Worm (Caenorhabditis elegans) whole organism, L1 larva: Measurements from ENCODE around the gene K09G1.2.

Source experiments
- C04F5.9 ChIP-seq: sonication (generic microtip); optimal IDR thresholded peaks from 2 replicates; lab custom pipeline; 2016; ENCODE audit warnings: missing genetic modification characterization, missing compliant biosample characterization
- C34B4.2 ChIP-seq: sonication (generic microtip); optimal IDR thresholded peaks from 2 replicates; lab custom pipeline; 2017; ENCODE audit warnings: mild to moderate bottlenecking, missing genetic modification characterization, missing compliant biosample characterization
- F16B12.6 ChIP-seq: fragments of 150-350 bp; optimal IDR thresholded peaks from 2 replicates; lab custom pipeline; 2014; ENCODE audit warnings: missing biosample characterization, missing genetic modification characterization
- Y116A8C.19 ChIP-seq: sonication (generic microtip); optimal IDR thresholded peaks from 2 replicates; lab custom pipeline; 2016; ENCODE audit warnings: missing compliant biosample characterization, missing genetic modification characterization, borderline replicate concordance
- alr-1 ChIP-seq: fragments of 200-800 bp; sonication (Bioruptor generic); optimal IDR thresholded peaks from 2 replicates; lab custom pipeline; 2018; ENCODE audit warnings: borderline replicate concordance, mild to moderate bottlenecking, missing genetic modification characterization, missing compliant biosample characterization
- ceh-8 ChIP-seq: fragments of 200-800 bp; sonication (Bioruptor generic); optimal IDR thresholded peaks from 2 replicates; lab custom pipeline; 2018; ENCODE audit warnings: mild to moderate bottlenecking, missing genetic modification characterization, moderate library complexity, missing compliant biosample characterization
- ceh-90 ChIP-seq: sonication (generic microtip); optimal IDR thresholded peaks from 2 replicates; lab custom pipeline; 2016; ENCODE audit warnings: missing genetic modification characterization, missing compliant biosample characterization
- ces-1 ChIP-seq: fragments of 150-350 bp; optimal IDR thresholded peaks from 2 replicates; lab custom pipeline; 2014; ENCODE audit warnings: missing biosample characterization, missing genetic modification reagents, missing genetic modification characterization
- dpl-1 ChIP-seq, 3 experiments: fragments of 150-350 bp in 2 of 3; sonication (generic microtip) in 1 of 3; optimal IDR thresholded peaks; 2 replicates each; lab custom pipeline; 2014 to 2017; ENCODE audit warnings: missing biosample characterization in 3 of 3, missing genetic modification characterization in 3 of 3, missing genetic modification reagents in 3 of 3
- dsc-1 ChIP-seq: sonication (generic microtip); optimal IDR thresholded peaks from 2 replicates; lab custom pipeline; 2016; ENCODE audit warnings: mild to moderate bottlenecking, missing genetic modification characterization, missing compliant biosample characterization
- efl-1 ChIP-seq, 4 experiments: fragments of 150-350 bp; optimal IDR thresholded peaks in 3 of 4; peaks in 1 of 4; 1 replicate in 1 of 4; 2 replicates in 3 of 4; lab custom pipeline; 2014; ENCODE audit warnings: missing biosample characterization in 2 of 4, missing genetic modification characterization in 2 of 4, missing genetic modification reagents in 2 of 4
- efl-3 ChIP-seq: fragments of 200-800 bp; sonication (Bioruptor generic); optimal IDR thresholded peaks from 2 replicates; lab custom pipeline; 2018; ENCODE audit warnings: mild to moderate bottlenecking, missing genetic modification characterization, missing compliant biosample characterization
- egl-27 ChIP-seq, 2 experiments: fragments of 150-350 bp in 1 of 2; sonication (generic microtip); optimal IDR thresholded peaks; 3 replicates each; lab custom pipeline; 2017 to 2018; ENCODE audit warnings: missing biosample characterization in 2 of 2, missing genetic modification characterization in 2 of 2, missing genetic modification reagents in 2 of 2
- elt-2 ChIP-seq: sonication (generic microtip); optimal IDR thresholded peaks from 2 replicates; lab custom pipeline; 2016; ENCODE audit warnings: missing genetic modification characterization, mild to moderate bottlenecking, inconsistent platforms, missing compliant biosample characterization, missing genetic modification reagents
- elt-3 ChIP-seq, 6 experiments: fragments of 150-350 bp in 1 of 6; sonication (generic microtip); optimal IDR thresholded peaks; 2 replicates each; lab custom pipeline; 2017 to 2018; ENCODE audit warnings: missing biosample characterization in 6 of 6, missing genetic modification characterization in 6 of 6, inconsistent platforms in 1 of 6
- ets-5 ChIP-seq: fragments of 200-800 bp; sonication (Bioruptor generic); IDR thresholded peaks from 2 replicates; pipeline ENCODE4 v1.3.6; 2022; ENCODE audit warnings: missing genetic modification characterization, missing compliant biosample characterization
- fkh-8 ChIP-seq: sonication (generic microtip); optimal IDR thresholded peaks from 2 replicates; lab custom pipeline; 2016; ENCODE audit warnings: mild to moderate bottlenecking, missing genetic modification characterization, missing compliant biosample characterization
- irx-1 ChIP-seq: sonication (generic microtip); optimal IDR thresholded peaks from 2 replicates; lab custom pipeline; 2016; ENCODE audit warnings: missing genetic modification characterization, missing compliant biosample characterization
- isw-1 ChIP-seq: fragments of 200-800 bp; sonication (Bioruptor generic); IDR thresholded peaks from 2 replicates; pipeline ENCODE4 v1.3.6; 2022; ENCODE audit warnings: missing genetic modification characterization, missing compliant biosample characterization
- jun-1 ChIP-seq: fragments of 150-350 bp; optimal IDR thresholded peaks from 2 replicates; lab custom pipeline; 2014; ENCODE audit warnings: missing biosample characterization, missing genetic modification reagents, missing genetic modification characterization
- lin-35 ChIP-seq, 2 experiments: fragments of 150-350 bp; optimal IDR thresholded peaks; 2 replicates each; lab custom pipeline; 2014; ENCODE audit warnings: missing biosample characterization in 2 of 2, missing genetic modification characterization in 2 of 2, missing genetic modification reagents in 2 of 2
- lin-39 ChIP-seq: fragments of 150-350 bp; optimal IDR thresholded peaks from 2 replicates; lab custom pipeline; 2014; ENCODE audit warnings: missing biosample characterization, missing genetic modification reagents, missing genetic modification characterization
- lir-3 ChIP-seq: sonication (generic microtip); optimal IDR thresholded peaks from 2 replicates; lab custom pipeline; 2016; ENCODE audit warnings: mild to moderate bottlenecking, missing genetic modification characterization, moderate library complexity, missing compliant biosample characterization; ENCODE audit not compliant: poor library complexity
- mab-9 ChIP-seq: fragments of 200-800 bp; sonication (Bioruptor generic); IDR thresholded peaks from 2 replicates; pipeline ENCODE4 v1.3.6; 2022; ENCODE audit warnings: missing genetic modification reagents, missing genetic modification characterization, missing compliant biosample characterization
- mdl-1 ChIP-seq, 2 experiments: fragments of 150-350 bp; optimal IDR thresholded peaks; 2 replicates each; lab custom pipeline; 2014 to 2017; ENCODE audit warnings: missing biosample characterization in 2 of 2, missing genetic modification characterization in 2 of 2, inconsistent platforms in 1 of 2
- nhr-20 ChIP-seq: sonication (generic microtip); optimal IDR thresholded peaks from 2 replicates; lab custom pipeline; 2016; ENCODE audit warnings: mild to moderate bottlenecking, missing genetic modification characterization, missing compliant biosample characterization
- nhr-237 ChIP-seq: fragments of 150-350 bp; optimal IDR thresholded peaks from 2 replicates; lab custom pipeline; 2014; ENCODE audit warnings: missing biosample characterization, missing genetic modification characterization
- nhr-28 ChIP-seq: fragments of 150-350 bp; optimal IDR thresholded peaks from 2 replicates; lab custom pipeline; 2014; ENCODE audit warnings: missing biosample characterization, missing genetic modification characterization
- nhr-47 ChIP-seq: sonication (generic microtip); optimal IDR thresholded peaks from 2 replicates; lab custom pipeline; 2016; ENCODE audit warnings: mild to moderate bottlenecking, missing genetic modification characterization, moderate library complexity, missing compliant biosample characterization
- nhr-77 ChIP-seq: fragments of 150-350 bp; optimal IDR thresholded peaks from 2 replicates; lab custom pipeline; 2014; ENCODE audit warnings: missing biosample characterization, missing genetic modification characterization
- nhr-85 ChIP-seq: sonication (generic microtip); peaks from one replicate; lab custom pipeline; 2016; ENCODE audit warnings: missing genetic modification characterization, inconsistent platforms, missing compliant biosample characterization
- rnt-1 ChIP-seq: sonication (generic microtip); optimal IDR thresholded peaks from 2 replicates; lab custom pipeline; 2016; ENCODE audit warnings: mild to moderate bottlenecking, missing genetic modification characterization, moderate library complexity, missing compliant biosample characterization
- sox-4 ChIP-seq: sonication (generic microtip); optimal IDR thresholded peaks from 2 replicates; lab custom pipeline; 2016; ENCODE audit warnings: missing genetic modification characterization, missing compliant biosample characterization
- swsn-7 ChIP-seq: sonication (generic microtip); optimal IDR thresholded peaks from 2 replicates; lab custom pipeline; 2016; ENCODE audit warnings: missing genetic modification characterization, missing compliant biosample characterization
- tbx-2 ChIP-seq: sonication (generic microtip); optimal IDR thresholded peaks from 2 replicates; lab custom pipeline; 2016; ENCODE audit warnings: missing genetic modification characterization, missing compliant biosample characterization
- unc-130 ChIP-seq: fragments of 150-350 bp; optimal IDR thresholded peaks from 2 replicates; lab custom pipeline; 2017; ENCODE audit warnings: missing biosample characterization, missing genetic modification characterization, inconsistent platforms
- xbp-1 ChIP-seq: sonication (generic microtip); optimal IDR thresholded peaks from 2 replicates; lab custom pipeline; 2016; ENCODE audit warnings: missing genetic modification characterization, missing compliant biosample characterization
- zip-4 ChIP-seq: fragments of 200-800 bp; sonication (Bioruptor generic); optimal IDR thresholded peaks from 2 replicates; lab custom pipeline; 2018; ENCODE audit warnings: mild to moderate bottlenecking, missing genetic modification characterization, moderate library complexity, missing compliant biosample characterization
- ztf-11 ChIP-seq, 2 experiments: sonication (generic microtip); optimal IDR thresholded peaks; 2 replicates each; lab custom pipeline; 2016 to 2017; ENCODE audit warnings: missing genetic modification characterization in 2 of 2, missing biosample characterization in 1 of 2, missing compliant biosample characterization in 1 of 2

Gene K09G1.2

DNA sequence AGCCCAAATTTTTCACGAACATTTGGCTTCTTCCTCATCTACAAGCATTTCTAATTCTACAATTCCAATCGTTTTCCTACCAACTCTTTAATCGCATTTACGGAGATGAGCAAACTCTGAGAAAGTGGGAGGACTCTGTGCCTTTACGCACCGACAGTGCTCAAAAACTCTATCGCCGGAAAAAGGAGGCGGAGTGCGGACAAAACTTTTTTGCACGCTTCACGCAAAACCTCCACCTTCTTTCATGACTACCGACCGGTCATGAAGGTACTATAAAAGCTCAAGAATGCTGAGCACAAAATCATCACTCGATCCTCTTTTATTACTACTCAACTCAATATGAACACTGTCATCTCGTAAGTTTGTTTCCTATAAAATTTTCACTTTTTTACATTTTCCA is 34.7 kb downstream of the K09G1.2 start, which contains the start of gene idpc-4:
Gene idpc-4 (plus strand): TSS at position 301 of the 400 bp plus-strand sequence.
- TF ChIP-seq sox-4 (tag; lab: Kevin White, UChicago), result no peak
- TF ChIP-seq rnt-1 (tag; lab: Kevin White, UChicago), result no peak
- TF ChIP-seq lin-35 (GFP tag; optimal IDR thresholded peaks at IDR 0.05; lab: Kevin White, UChicago), result no peak
- no peak for TF ChIP-seq tbx-2 (tag; lab: Kevin White, UChicago)
- no peak for TF ChIP-seq egl-27 (tag; optimal IDR thresholded peaks at IDR 0.05; lab: Kevin White, UChicago)
- TF ChIP-seq zip-4 (GFP tag; lab: Kevin White, UChicago), result no peak
- no peak for TF ChIP-seq Y116A8C.19 (tag; lab: Kevin White, UChicago)
- no peak for TF ChIP-seq elt-2 (tag; lab: Kevin White, UChicago)
- no peak for TF ChIP-seq isw-1
- no peak for TF ChIP-seq lin-39
- no peak for TF ChIP-seq mab-9 (GFP tag; lab: Robert Waterston, UW)
- no peak for TF ChIP-seq mdl-1 (tag; optimal IDR thresholded peaks at IDR 0.05; lab: Kevin White, UChicago)
- no peak for TF ChIP-seq efl-3 (GFP tag; lab: Kevin White, UChicago)
- TF ChIP-seq nhr-237 (tag; lab: Kevin White, UChicago), result no peak
- TF ChIP-seq nhr-47 (tag; lab: Kevin White, UChicago), result no peak
- no peak for TF ChIP-seq ets-5
- no peak for TF ChIP-seq xbp-1 (tag; lab: Kevin White, UChicago)

DNA sequence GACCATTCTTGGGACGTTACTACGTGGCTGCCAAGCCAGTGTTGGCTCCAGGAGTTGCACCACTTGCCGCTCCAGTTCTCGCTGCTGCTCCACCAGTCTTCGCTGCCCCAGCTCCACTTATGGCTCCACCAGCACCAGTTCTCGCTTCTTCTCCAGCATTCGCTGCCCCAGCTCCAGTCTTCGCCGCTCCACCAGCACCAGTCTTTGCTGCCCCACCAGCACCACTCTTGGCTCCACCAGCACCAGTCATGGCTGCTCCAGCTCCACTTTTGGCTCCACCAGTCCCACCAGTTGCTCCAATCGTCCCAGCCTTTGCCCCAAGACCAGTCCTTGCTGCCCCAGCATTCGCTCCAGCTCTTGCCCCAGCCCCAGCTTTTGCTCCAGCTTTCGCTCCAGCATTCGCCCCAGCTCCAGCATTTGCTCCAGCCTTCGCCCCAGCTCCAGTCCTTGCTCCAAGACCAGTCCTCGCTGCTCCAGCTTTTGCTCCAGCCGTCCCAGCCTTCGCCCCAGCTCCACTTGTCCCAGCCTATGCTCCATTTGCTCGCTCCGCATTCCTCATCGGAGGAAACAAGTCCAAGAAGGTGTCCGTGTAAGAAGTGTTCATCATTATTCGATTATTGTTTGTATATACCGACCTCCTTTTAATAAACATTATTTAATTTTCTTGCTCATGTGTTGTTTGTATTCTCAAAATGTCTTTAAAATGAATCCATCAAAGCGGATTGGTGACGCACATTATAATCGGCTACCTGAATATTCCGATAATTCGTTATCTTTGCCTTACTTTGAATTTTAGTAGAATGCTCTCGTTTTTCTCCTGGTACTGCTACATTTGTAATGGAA is 35.4 kb downstream of the K09G1.2 start, which contains the start of gene T06E4.7:
Gene T06E4.7 (plus strand): TSS at position 793 of the 843 bp plus-strand sequence.
- TF ChIP-seq nhr-77 (no peak), rnt-1 (tag; lab: Kevin White, UChicago) (no peak), irx-1 (tag; lab: Kevin White, UChicago) (no peak), xbp-1 (tag; lab: Kevin White, UChicago) (no peak), dsc-1 (tag; lab: Kevin White, UChicago) (peak; percentile 29), ceh-8 (GFP tag; lab: Kevin White, UChicago) (no peak)

DNA sequence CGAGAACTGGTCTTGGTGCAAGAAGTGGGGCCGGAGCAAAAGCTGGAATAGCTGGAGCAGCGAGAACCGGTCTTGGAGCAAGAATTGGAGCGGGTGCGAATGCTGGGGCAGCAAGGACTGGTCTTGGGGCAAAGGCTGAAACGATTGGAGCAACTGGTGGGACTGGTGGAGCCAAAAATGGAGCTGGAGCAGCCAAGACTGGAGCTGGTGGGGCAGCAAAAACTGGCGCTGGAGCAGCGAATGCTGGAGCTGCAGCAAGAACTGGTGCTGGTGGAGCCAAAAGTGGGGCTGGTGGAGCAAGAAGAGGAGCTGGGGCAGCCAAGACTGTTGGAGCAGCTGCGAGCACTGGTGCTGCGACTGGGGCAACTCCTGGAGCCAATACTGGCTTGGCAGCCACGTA is 38.2 kb downstream of the K09G1.2 start:
- TF ChIP-seq C34B4.2 (tag; lab: Kevin White, UChicago) (no peak), ceh-8 (GFP tag; lab: Kevin White, UChicago) (peak; percentile 15), elt-2 (tag; lab: Kevin White, UChicago) (no peak), ceh-90 (tag; lab: Kevin White, UChicago) (no peak)
- TF ChIP-seq, all 84 proteins: peak for 1

DNA sequence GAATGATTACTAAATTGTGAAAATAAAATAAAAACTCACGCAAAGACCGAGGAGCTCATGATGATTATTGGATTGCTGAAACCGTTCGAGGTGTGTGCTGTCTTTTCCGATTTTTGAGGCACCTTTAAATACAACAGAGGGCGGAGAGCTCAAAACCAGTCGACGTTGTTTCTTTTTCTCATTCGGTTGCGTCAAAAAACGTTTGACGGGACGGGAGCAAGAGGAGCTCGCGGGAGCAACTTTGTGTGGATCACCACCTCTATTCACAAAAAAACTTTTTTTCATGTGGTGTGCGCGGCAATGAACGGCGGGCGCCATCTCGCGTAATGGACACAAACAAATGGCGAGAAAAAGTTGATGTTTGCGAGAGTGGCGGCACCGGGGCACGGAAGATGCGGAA is 38.7 kb downstream of the K09G1.2 start, which contains the start of gene idpc-3:
Gene idpc-3 (minus strand): TSS at position 101 of the 400 bp plus-strand sequence.
- no peak for TF ChIP-seq alr-1 (tag; lab: Kevin White, UChicago)
- no peak for TF ChIP-seq efl-1 (optimal IDR thresholded peaks at IDR 0.05; lab: Kevin White, UChicago)
- peak in 1 of 2 experiments; percentile 21 for TF ChIP-seq efl-1 (GFP tag; optimal IDR thresholded peaks at IDR 0.05 in 1 of 2; lab: Kevin White, UChicago)

DNA sequence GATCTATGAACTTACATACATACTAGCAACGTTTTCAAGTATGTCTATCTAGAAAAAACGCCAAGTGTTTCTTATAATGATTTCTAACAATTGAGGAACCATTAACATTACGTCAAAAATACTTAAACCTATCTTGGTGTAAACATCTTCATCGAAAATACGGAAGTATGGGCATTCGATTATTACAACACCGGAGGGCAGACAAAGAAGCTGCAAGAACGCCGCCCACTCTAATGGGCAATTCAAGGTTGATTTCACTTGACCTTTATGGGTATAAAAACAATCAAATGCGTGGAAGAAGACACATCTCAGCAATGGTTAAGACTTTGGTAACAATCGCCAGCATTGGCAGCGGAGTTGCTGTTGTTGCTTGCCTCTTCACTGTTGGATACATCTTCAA is 39.2 kb downstream of the K09G1.2 start, which contains the start of gene col-146:
Gene col-146 (plus strand): TSS at position 301 of the 400 bp plus-strand sequence.
- TF ChIP-seq unc-130 (tag; lab: Kevin White, UChicago) (no peak), egl-27 (tag; optimal IDR thresholded peaks at IDR 0.05; lab: Kevin White, UChicago) (no peak), mdl-1 (tag; optimal IDR thresholded peaks at IDR 0.05; lab: Kevin White, UChicago) (no peak), sox-4 (tag; lab: Kevin White, UChicago) (no peak), elt-3 (tag; optimal IDR thresholded peaks at IDR 0.05; lab: Kevin White, UChicago) (no peak)

DNA sequence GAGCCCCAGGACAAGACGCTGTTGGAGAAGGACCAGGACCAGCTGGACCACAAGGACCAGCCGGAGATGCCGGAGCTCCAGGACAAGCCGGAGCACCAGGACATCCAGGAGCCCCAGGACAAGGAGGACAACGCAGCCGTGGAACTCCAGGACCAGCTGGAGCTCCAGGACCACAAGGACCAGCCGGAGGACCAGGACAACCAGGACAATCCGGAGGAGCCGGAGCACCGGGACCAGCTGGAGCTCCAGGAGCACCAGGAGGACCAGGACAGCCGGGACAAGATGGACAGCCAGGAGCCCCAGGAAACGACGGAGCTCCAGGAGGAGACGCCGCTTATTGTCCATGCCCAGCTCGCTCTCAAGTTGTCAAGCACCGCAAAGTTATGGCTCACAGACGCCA is 40.1 kb downstream of the K09G1.2 start:
- TF ChIP-seq lir-3 (tag; lab: Kevin White, UChicago) (no peak), ces-1 (GFP tag; lab: Kevin White, UChicago) (no peak), elt-2 (tag; lab: Kevin White, UChicago) (no peak), C04F5.9 (no peak), swsn-7 (tag; lab: Kevin White, UChicago) (no peak), jun-1 (tag; lab: Kevin White, UChicago) (no peak), nhr-85 (tag; lab: Kevin White, UChicago) (no peak), nhr-28 (no peak), lin-35 (GFP tag; optimal IDR thresholded peaks at IDR 0.05; lab: Kevin White, UChicago) (no peak), dsc-1 (tag; lab: Kevin White, UChicago) (no peak), nhr-20 (tag; lab: Kevin White, UChicago) (no peak), fkh-8 (tag; lab: Kevin White, UChicago) (no peak), ztf-11 (tag; optimal IDR thresholded peaks at IDR 0.05; lab: Kevin White, UChicago) (no peak), dpl-1 (GFP tag; optimal IDR thresholded peaks at IDR 0.05; lab: Kevin White, UChicago) (no peak), F16B12.6 (tag; lab: Kevin White, UChicago) (no peak)
